Fruit fly (Drosophila melanogaster): ENCODE measurements around the gene Es2.

The Es2 gene

DNA sequence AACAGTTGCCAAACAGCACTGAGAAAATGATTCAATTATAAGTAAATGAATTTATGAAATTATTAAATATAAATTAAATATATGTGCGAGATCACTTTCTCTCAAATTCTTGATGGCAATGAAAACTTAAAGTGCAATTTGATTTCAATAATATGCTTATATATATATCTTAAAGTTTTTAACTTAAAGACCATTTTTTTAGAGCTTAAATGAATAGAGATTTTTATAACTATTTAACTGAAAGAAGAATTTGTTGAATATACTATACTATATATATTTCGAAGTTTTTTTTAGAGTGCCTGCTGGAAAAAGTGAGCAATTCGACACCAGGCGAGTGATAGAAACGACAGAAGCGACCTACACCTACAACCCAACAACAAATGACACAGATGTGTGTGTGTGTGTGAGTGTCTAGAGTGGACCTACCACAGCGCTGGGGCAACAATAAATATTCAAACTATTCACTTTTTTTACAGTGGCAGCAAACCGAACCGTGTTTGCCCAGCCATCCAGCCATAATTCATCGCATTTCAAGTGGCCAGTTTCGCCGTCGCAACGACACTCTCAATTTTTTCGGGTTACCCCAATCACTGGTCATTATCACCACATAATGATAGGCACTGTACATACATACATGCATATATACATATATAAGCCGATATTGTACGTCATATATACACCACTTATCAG, 16.3 kb upstream of the Es2 start (continued):
- TF ChIP-seq sima (GFP tag; optimal IDR thresholded peaks at IDR 0.05) (no peak), CG34422 (GFP tag; IDR thresholded peaks at IDR 0.05) (no peak; the same call in 2 of the 3 replicates), CG15514 (GFP tag; optimal IDR thresholded peaks at IDR 0.05) (peak; percentile 28), CG32532 (GFP tag; IDR thresholded peaks at IDR 0.05) (no peak), CG16863 (GFP tag; optimal IDR thresholded peaks at IDR 0.05) (no peak), CG7786 (GFP tag; optimal IDR thresholded peaks at IDR 0.05) (no peak), gfzf (GFP tag; optimal IDR thresholded peaks at IDR 0.05) (no peak), CG2678 (tag; optimal IDR thresholded peaks at IDR 0.05) (peak; percentile 75), CG15073 (GFP tag; optimal IDR thresholded peaks at IDR 0.05) (no peak), salm (tag; optimal IDR thresholded peaks at IDR 0.05) (no peak), br (optimal IDR thresholded peaks at IDR 0.05) (no peak), CG42726 (GFP tag; IDR thresholded peaks at IDR 0.05; ENCODE audit: partially characterized antibody) (no peak), Dll (GFP tag; IDR thresholded peaks at IDR 0.05; ENCODE audit: partially characterized antibody) (no peak), CG10565 (GFP tag; optimal IDR thresholded peaks at IDR 0.05) (no peak), luna (GFP tag; optimal IDR thresholded peaks at IDR 0.05) (no peak), CG1233 (GFP tag; optimal IDR thresholded peaks at IDR 0.05) (peak; percentile 32), Awh (GFP tag; IDR thresholded peaks at IDR 0.05) (peak; percentile 31; the same call in 1 of the 2 replicates), insv (GFP tag; optimal IDR thresholded peaks at IDR 0.05) (no peak), CG11093 (GFP tag; IDR thresholded peaks at IDR 0.05) (no peak), CG11247 (GFP tag; IDR thresholded peaks at IDR 0.05) (no peak), zf30C (GFP tag; optimal IDR thresholded peaks at IDR 0.05) (peak; percentile 80), CG4424 (GFP tag; optimal IDR thresholded peaks at IDR 0.05) (peak; percentile 49), CG8089 (GFP tag; optimal IDR thresholded peaks at IDR 0.05) (no peak), CG17802 (tag; optimal IDR thresholded peaks at IDR 0.05) (no peak), crc (GFP tag; optimal IDR thresholded peaks at IDR 0.05) (no peak), hbn (GFP tag; IDR thresholded peaks at IDR 0.05; ENCODE audit: partially characterized antibody) (no peak), CG31224 (GFP tag; IDR thresholded peaks at IDR 0.05) (no peak), CG11560 (tag; IDR thresholded peaks at IDR 0.05) (no peak), CG17361 (GFP tag; IDR thresholded peaks at IDR 0.05) (peak; percentile 85), Aef1 (GFP tag; IDR thresholded peaks at IDR 0.05) (no peak), CG1603 (tag; optimal IDR thresholded peaks at IDR 0.05) (peak; percentile 35), CG9609 (GFP tag; optimal IDR thresholded peaks at IDR 0.05) (no peak), Elba2 (GFP tag; optimal IDR thresholded peaks at IDR 0.05) (no peak), CG10147 (GFP tag; optimal IDR thresholded peaks at IDR 0.05) (no peak), Blimp-1 (GFP tag; optimal IDR thresholded peaks at IDR 0.05) (peak; percentile 66), ara (GFP tag; IDR thresholded peaks at IDR 0.05) (no peak), bsh (GFP tag; optimal IDR thresholded peaks at IDR 0.05) (peak in 1 of 2 experiments; percentile 74), fru (optimal IDR thresholded peaks at IDR 0.05) (no peak), CG5953 (GFP tag; IDR thresholded peaks at IDR 0.05) (0 out of 2 replicates have a peak, but pooled peaks have one; percentile 10), CG30020 (tag; optimal IDR thresholded peaks at IDR 0.05) (peak; percentile 27), CG13894 (tag; optimal IDR thresholded peaks at IDR 0.05) (no peak), CG18476 (GFP tag; optimal IDR thresholded peaks at IDR 0.05) (no peak), CG16815 (GFP tag; optimal IDR thresholded peaks at IDR 0.05) (peak; percentile 6), mirr (GFP tag; optimal IDR thresholded peaks at IDR 0.05) (peak; percentile 54), ac (GFP tag; optimal IDR thresholded peaks at IDR 0.05) (no peak), CG17385 (GFP tag; optimal IDR thresholded peaks at IDR 0.05) (peak; percentile 50), TFAM (GFP tag; optimal IDR thresholded peaks at IDR 0.05) (no peak), CG10959 (GFP tag; IDR thresholded peaks at IDR 0.05) (peak; percentile 29; the same call in 1 of the 2 replicates), bcd (GFP tag; optimal IDR thresholded peaks at IDR 0.05) (no peak), CG32767 (GFP tag; IDR thresholded peaks at IDR 0.05) (no peak)
